Fruit fly (Drosophila melanogaster) whole organism: ENCODE results near the gene stumps.

Experiments
- CG8478 ChIP-seq: fragments of >200 bp; optimal IDR thresholded peaks from 2 replicates; lab custom pipeline; 2018; ENCODE audit warnings: inconsistent platforms
- Dll ChIP-seq: fragments of >200 bp; optimal IDR thresholded peaks from 2 replicates; lab custom pipeline; 2017
- EcR ChIP-seq, 2 experiments: fragments of >200 bp; optimal IDR thresholded peaks; 2 replicates each; lab custom pipeline; 2017; ENCODE audit warnings: missing biosample characterization in 2 of 2, missing genetic modification characterization in 2 of 2, missing genetic modification reagents in 2 of 2
- pan ChIP-seq: fragments of >200 bp; optimal IDR thresholded peaks from 2 replicates; lab custom pipeline; 2017
- psq ChIP-seq: fragments of >200 bp; optimal IDR thresholded peaks from 2 replicates; lab custom pipeline; 2017
- usp ChIP-seq: fragments of >200 bp; optimal IDR thresholded peaks from 2 replicates; lab custom pipeline; 2017; ENCODE audit warnings: missing biosample characterization, missing genetic modification characterization, mixed read lengths

dm6 chr3R:14577803-14578493 lies 931 bp downstream of the stumps start:
- no peak for TF ChIP-seq pan (lab: Kevin White, UChicago)
- TF ChIP-seq psq (lab: Kevin White, UChicago) = no peak
- TF ChIP-seq usp (GFP tag; lab: Kevin White, UChicago) = no peak
- TF ChIP-seq Dll (lab: Kevin White, UChicago) = no peak
- no peak for TF ChIP-seq CG8478 (lab: Kevin White, UChicago)
- no peak for TF ChIP-seq EcR (GFP tag; optimal IDR thresholded peaks at IDR 0.05; lab: Kevin White, UChicago)
